ENCODE assay signal across 4 worm cellular contexts in genomic region chrIII:3789688-3790371, ce11.
TF ChIP-seq lines count a peak whose summit lies in the region.

No protein-coding gene starts in this region.

TF ChIP-seq in whole organism, L1 larva, 84 proteins besides CTCF, POLR2A, EP300 and RAD21 (continued from another document):
- TF ChIP-seq elt-2 (tag; optimal IDR thresholded peaks at IDR 0.05; lab: Kevin White, UChicago): no peak
- no peak for TF ChIP-seq fkh-10 (GFP tag; optimal IDR thresholded peaks at IDR 0.05; lab: Kevin White, UChicago)
- no peak for TF ChIP-seq lir-3 (tag; optimal IDR thresholded peaks at IDR 0.05; lab: Kevin White, UChicago; ENCODE audit: poor library complexity)
- TF ChIP-seq egl-27 (tag; optimal IDR thresholded peaks at IDR 0.05; lab: Kevin White, UChicago): no peak
- no peak for TF ChIP-seq aly-2 (tag; optimal IDR thresholded peaks at IDR 0.05; lab: Kevin White, UChicago)
- no peak for TF ChIP-seq C34B4.2 (tag; optimal IDR thresholded peaks at IDR 0.05; lab: Kevin White, UChicago)
- no peak for TF ChIP-seq ama-1 (optimal IDR thresholded peaks at IDR 0.05; lab: Kevin White, UChicago)
- no peak for TF ChIP-seq skn-1 (tag; optimal IDR thresholded peaks at IDR 0.05; lab: Kevin White, UChicago)
- no peak for TF ChIP-seq nhr-84 (tag; optimal IDR thresholded peaks at IDR 0.05; lab: Kevin White, UChicago)
- no peak for TF ChIP-seq nhr-28 (tag; optimal IDR thresholded peaks at IDR 0.05; lab: Kevin White, UChicago)
- no peak for TF ChIP-seq hlh-17 (GFP tag; optimal IDR thresholded peaks at IDR 0.05; lab: Kevin White, UChicago; ENCODE audit: borderline replicate concordance)
- no peak for TF ChIP-seq irx-1 (tag; optimal IDR thresholded peaks at IDR 0.05; lab: Kevin White, UChicago)
- no peak for TF ChIP-seq nhr-76 (tag; optimal IDR thresholded peaks at IDR 0.05; lab: Kevin White, UChicago)
- no peak for TF ChIP-seq dpl-1 (GFP tag; optimal IDR thresholded peaks at IDR 0.05; lab: Kevin White, UChicago)
- TF ChIP-seq rnt-1 (tag; optimal IDR thresholded peaks at IDR 0.05; lab: Kevin White, UChicago): no peak
- TF ChIP-seq nhr-85 (tag; lab: Kevin White, UChicago): peak; percentile 55
- peak in 1 of 2 experiments; percentile 5 for TF ChIP-seq lsy-2 (tag; optimal IDR thresholded peaks at IDR 0.05; lab: Kevin White, UChicago)
- peak; percentile 63 for TF ChIP-seq ceh-8 (GFP tag; optimal IDR thresholded peaks at IDR 0.05; lab: Kevin White, UChicago)
TF ChIP-seq in whole organism, L1 larva: peak in this region for 6.

TF ChIP-seq in whole organism, L2 larva, 48 proteins besides CTCF, POLR2A, EP300 and RAD21 (continued from another document):
- TF ChIP-seq nhr-77 (tag; optimal IDR thresholded peaks at IDR 0.05; lab: Kevin White, UChicago) (no peak), lin-11 (tag; optimal IDR thresholded peaks at IDR 0.05; lab: Kevin White, UChicago) (no peak), ZK546.5 (tag; optimal IDR thresholded peaks at IDR 0.05; lab: Kevin White, UChicago) (no peak), nhr-6 (tag; optimal IDR thresholded peaks at IDR 0.05; lab: Kevin White, UChicago) (no peak), unc-55 (GFP tag; optimal IDR thresholded peaks at IDR 0.05; lab: Kevin White, UChicago) (no peak), dmd-4 (tag; optimal IDR thresholded peaks at IDR 0.05; lab: Kevin White, UChicago) (no peak), sma-3 (GFP tag; optimal IDR thresholded peaks at IDR 0.05; lab: Kevin White, UChicago) (no peak), ama-1 (optimal IDR thresholded peaks at IDR 0.05; lab: Kevin White, UChicago) (peak; percentile 57), ceh-82 (tag; optimal IDR thresholded peaks at IDR 0.05; lab: Kevin White, UChicago) (no peak), C34F6.9 (tag; optimal IDR thresholded peaks at IDR 0.05; lab: Kevin White, UChicago) (no peak), gmeb-1 (tag; optimal IDR thresholded peaks at IDR 0.05; lab: Kevin White, UChicago) (no peak), skn-1 (tag; optimal IDR thresholded peaks at IDR 0.05; lab: Kevin White, UChicago) (no peak), elt-3 (tag; optimal IDR thresholded peaks at IDR 0.05; lab: Kevin White, UChicago) (no peak), nhr-12 (tag; optimal IDR thresholded peaks at IDR 0.05; lab: Kevin White, UChicago) (no peak), nhr-23 (tag; optimal IDR thresholded peaks at IDR 0.05; lab: Kevin White, UChicago) (no peak), nhr-10 (tag; optimal IDR thresholded peaks at IDR 0.05; lab: Kevin White, UChicago) (no peak), elt-1 (tag; optimal IDR thresholded peaks at IDR 0.05; lab: Kevin White, UChicago) (no peak), nhr-129 (tag; optimal IDR thresholded peaks at IDR 0.05; lab: Kevin White, UChicago) (no peak), egl-27 (tag; optimal IDR thresholded peaks at IDR 0.05; lab: Kevin White, UChicago) (no peak), zag-1 (tag; optimal IDR thresholded peaks at IDR 0.05; lab: Kevin White, UChicago) (no peak), snpc-4 (tag; optimal IDR thresholded peaks at IDR 0.05; lab: Kevin White, UChicago) (no peak), lin-13 (GFP tag; optimal IDR thresholded peaks at IDR 0.05; lab: Kevin White, UChicago) (peak; percentile 15), nhr-11 (tag; optimal IDR thresholded peaks at IDR 0.05; lab: Kevin White, UChicago) (no peak), unc-39 (tag; optimal IDR thresholded peaks at IDR 0.05; lab: Kevin White, UChicago) (no peak), nhr-21 (tag; optimal IDR thresholded peaks at IDR 0.05; lab: Kevin White, UChicago) (peak; percentile 23), nhr-25 (tag; optimal IDR thresholded peaks at IDR 0.05; lab: Kevin White, UChicago) (peak; percentile 62), sem-4 (tag; optimal IDR thresholded peaks at IDR 0.05; lab: Kevin White, UChicago) (no peak), F13H6.1 (tag; optimal IDR thresholded peaks at IDR 0.05; lab: Kevin White, UChicago) (no peak), R02D3.7 (tag; optimal IDR thresholded peaks at IDR 0.05; lab: Kevin White, UChicago) (no peak)

TF ChIP-seq in whole organism, L4 larva, 104 proteins besides CTCF, POLR2A, EP300 and RAD21 (continued from another document):
- no peak for TF ChIP-seq unc-62 (GFP tag; optimal IDR thresholded peaks at IDR 0.05 in 1 of 2; lab: Kevin White, UChicago)
- no peak for TF ChIP-seq unc-62 (tag; optimal IDR thresholded peaks at IDR 0.05; lab: Kevin White, UChicago)
- TF ChIP-seq aly-2 (tag; optimal IDR thresholded peaks at IDR 0.05; lab: Kevin White, UChicago): peak; percentile 10
- TF ChIP-seq F44E2.7 (GFP tag; IDR thresholded peaks at IDR 0.05; lab: Robert Waterston, UW): no peak
- no peak for TF ChIP-seq Y105C5A.15 (GFP tag; IDR thresholded peaks at IDR 0.05; lab: Robert Waterston, UW)
- no peak for TF ChIP-seq hlh-30 (tag; optimal IDR thresholded peaks at IDR 0.05; lab: Kevin White, UChicago; ENCODE audit: insufficient read depth)
- peak; percentile 54 for TF ChIP-seq ama-1 (optimal IDR thresholded peaks at IDR 0.05; lab: Kevin White, UChicago)
- peak; percentile 6 for TF ChIP-seq nhr-48 (tag; optimal IDR thresholded peaks at IDR 0.05; lab: Kevin White, UChicago)

TF ChIP-seq in whole organism, young adult, 124 proteins besides CTCF, POLR2A, EP300 and RAD21 (continued from another document):
- TF ChIP-seq Y95B8A.8 (GFP tag; IDR thresholded peaks at IDR 0.05; lab: Robert Waterston, UW) (no peak), nhr-90 (tag; optimal IDR thresholded peaks at IDR 0.05; lab: Kevin White, UChicago) (no peak), him-1 (tag; optimal IDR thresholded peaks at IDR 0.05; lab: Kevin White, UChicago) (peak; percentile 56), nhr-179 (tag; optimal IDR thresholded peaks at IDR 0.05; lab: Kevin White, UChicago) (no peak)
